Worm (Caenorhabditis elegans): ENCODE data around the gene T20D4.10.

DNA sequence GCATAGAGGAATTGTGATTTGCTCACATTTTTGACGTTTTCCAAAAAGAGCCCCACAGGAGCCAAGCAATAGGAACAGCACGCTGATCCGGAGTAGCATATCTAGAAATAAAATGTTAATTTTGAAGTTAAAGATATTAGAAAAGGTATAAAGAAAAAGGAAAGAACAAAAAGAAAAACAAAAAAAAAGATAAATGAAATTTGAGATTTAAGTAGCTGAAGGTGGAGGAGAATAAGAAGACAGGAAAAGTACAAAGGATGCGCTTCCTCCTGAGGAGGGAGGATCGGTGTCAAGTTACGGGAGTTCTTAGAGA is 44.7 kb downstream of the T20D4.10 start, which contains the start of gene cfz-2:
- TF ChIP-seq pha-4 (tag; optimal IDR thresholded peaks at IDR 0.05) (no peak), flh-1 (GFP tag; optimal IDR thresholded peaks at IDR 0.05) (no peak), elt-3 (tag; optimal IDR thresholded peaks at IDR 0.05) (no peak), zip-8 (tag; optimal IDR thresholded peaks at IDR 0.05) (no peak)

Measured in whole organism, mixed stage, embryonic.